Worm (Caenorhabditis elegans): ENCODE measurements around the gene acbp-3.

Gene acbp-3

ce11 chrX:10907418-10907817 lies 4.3 kb downstream of the acbp-3 start:
- no peak for TF ChIP-seq ceh-82 (tag; optimal IDR thresholded peaks at IDR 0.05)
- TF ChIP-seq zip-4 (GFP tag; optimal IDR thresholded peaks at IDR 0.05), result no peak
- no peak for TF ChIP-seq unc-130 (tag; optimal IDR thresholded peaks at IDR 0.05)
- no peak for TF ChIP-seq Y116A8C.19 (tag; optimal IDR thresholded peaks at IDR 0.05; ENCODE audit: borderline replicate concordance)
- TF ChIP-seq nhr-19 (GFP tag; conservative IDR thresholded peaks at IDR 0.05), result 0 out of 2 replicates have a peak, but pooled peaks have one; percentile 7
- TF ChIP-seq nhr-71 (tag; optimal IDR thresholded peaks at IDR 0.05), result peak; percentile 29
- TF ChIP-seq rnt-1 (tag; optimal IDR thresholded peaks at IDR 0.05), result peak; percentile 64
- no peak for TF ChIP-seq nhr-85 (tag)
- no peak for TF ChIP-seq unc-30 (tag; optimal IDR thresholded peaks at IDR 0.05)
- TF ChIP-seq lin-14 (GFP tag; optimal IDR thresholded peaks at IDR 0.05), result peak; percentile 32
- TF ChIP-seq nhr-20 (tag; optimal IDR thresholded peaks at IDR 0.05), result no peak
- no peak for TF ChIP-seq nhr-90 (tag; optimal IDR thresholded peaks at IDR 0.05; ENCODE audit: poor library complexity)
- TF ChIP-seq ces-1 (GFP tag; optimal IDR thresholded peaks at IDR 0.05), result no peak
- TF ChIP-seq hpl-2 (GFP tag; optimal IDR thresholded peaks at IDR 0.05), result no peak
- no peak for TF ChIP-seq nhr-77 (tag; optimal IDR thresholded peaks at IDR 0.05)
- no peak for TF ChIP-seq pax-3 (tag; optimal IDR thresholded peaks at IDR 0.05)
- no peak for TF ChIP-seq vab-15 (tag; optimal IDR thresholded peaks at IDR 0.05)
- TF ChIP-seq pqm-1 (tag; optimal IDR thresholded peaks at IDR 0.05), result no peak
- no peak for TF ChIP-seq isw-1 (GFP tag; IDR thresholded peaks at IDR 0.05)
- TF ChIP-seq lin-15B (tag; optimal IDR thresholded peaks at IDR 0.05), result no peak
- TF ChIP-seq sox-4 (tag; optimal IDR thresholded peaks at IDR 0.05), result no peak

- TF ChIP-seq fkh-4 (tag; optimal IDR thresholded peaks at IDR 0.05; ENCODE audit: borderline replicate concordance) (no peak), ama-1 (optimal IDR thresholded peaks at IDR 0.05) (no peak), snu-23 (GFP tag; optimal IDR thresholded peaks at IDR 0.05) (peak; percentile 12), fkh-8 (tag; optimal IDR thresholded peaks at IDR 0.05) (no peak), Y116A8C.19 (tag; optimal IDR thresholded peaks at IDR 0.05; ENCODE audit: borderline replicate concordance) (no peak), nhr-19 (GFP tag; conservative IDR thresholded peaks at IDR 0.05) (peak; percentile 34; the same call in 1 of the 2 replicates), zip-4 (GFP tag; optimal IDR thresholded peaks at IDR 0.05) (no peak), nhr-76 (tag; optimal IDR thresholded peaks at IDR 0.05) (no peak), isw-1 (GFP tag; IDR thresholded peaks at IDR 0.05) (no peak), pag-3 (tag; optimal IDR thresholded peaks at IDR 0.05; ENCODE audit: borderline replicate concordance, insufficient read depth) (no peak), lin-13 (GFP tag; optimal IDR thresholded peaks at IDR 0.05) (no peak), jun-1 (tag; optimal IDR thresholded peaks at IDR 0.05) (no peak), mdl-1 (tag; optimal IDR thresholded peaks at IDR 0.05) (no peak), grh-1 (GFP tag; IDR thresholded peaks at IDR 0.05) (no peak), swsn-7 (tag; optimal IDR thresholded peaks at IDR 0.05) (no peak), nhr-85 (tag) (no peak), ztf-11 (tag; optimal IDR thresholded peaks at IDR 0.05) (no peak), dpl-1 (GFP tag; optimal IDR thresholded peaks at IDR 0.05) (no peak), nhr-47 (tag; optimal IDR thresholded peaks at IDR 0.05) (no peak), hpl-2 (GFP tag; optimal IDR thresholded peaks at IDR 0.05) (no peak), F16B12.6 (tag; optimal IDR thresholded peaks at IDR 0.05) (no peak), pqm-1 (tag; optimal IDR thresholded peaks at IDR 0.05) (no peak), C04F5.9 (tag; optimal IDR thresholded peaks at IDR 0.05) (no peak), dsc-1 (tag; optimal IDR thresholded peaks at IDR 0.05) (no peak), rnt-1 (tag; optimal IDR thresholded peaks at IDR 0.05) (peak; percentile 70), nhr-11 (tag; optimal IDR thresholded peaks at IDR 0.05) (no peak), irx-1 (tag; optimal IDR thresholded peaks at IDR 0.05) (no peak), zag-1 (tag; optimal IDR thresholded peaks at IDR 0.05) (no peak), alr-1 (tag; optimal IDR thresholded peaks at IDR 0.05; ENCODE audit: borderline replicate concordance) (no peak), lsy-2 (tag; optimal IDR thresholded peaks at IDR 0.05) (peak in 1 of 2 experiments; percentile 33), lir-3 (tag; optimal IDR thresholded peaks at IDR 0.05; ENCODE audit: poor library complexity) (no peak), nhr-28 (tag; optimal IDR thresholded peaks at IDR 0.05) (no peak), hlh-17 (GFP tag; optimal IDR thresholded peaks at IDR 0.05; ENCODE audit: borderline replicate concordance) (no peak), ceh-8 (GFP tag; optimal IDR thresholded peaks at IDR 0.05) (no peak), elt-3 (tag; optimal IDR thresholded peaks at IDR 0.05) (no peak), fos-1 (tag; optimal IDR thresholded peaks at IDR 0.05) (no peak), sptf-1 (tag; optimal IDR thresholded peaks at IDR 0.05) (no peak), lin-39 (tag; optimal IDR thresholded peaks at IDR 0.05) (peak; percentile 36)
Measured at ce11 chrX:10909661-10910060, 6.6 kb downstream of the acbp-3 start.
